Fruit fly (Drosophila melanogaster): ENCODE results near the gene tim.
A peak's percentile ranks its signal among the peaks of the same experiment; 100 is the strongest.

tim gene

dm6 chr2L:3469869-3470268 is 38.0 kb downstream of the tim start, which contains the start of the genes Pif1 and CG31776 (continued):
- TF ChIP-seq amos (GFP tag; IDR thresholded peaks at IDR 0.05; ENCODE audit: partially characterized antibody) (peak; percentile 92; the same call in 1 of the 2 replicates), Hr78 (GFP tag; optimal IDR thresholded peaks at IDR 0.05) (no peak), stwl (tag; optimal IDR thresholded peaks at IDR 0.05) (peak; percentile 76), CG2129 (GFP tag; IDR thresholded peaks at IDR 0.05; ENCODE audit: partially characterized antibody) (peak; percentile 79), row (GFP tag; IDR thresholded peaks at IDR 0.05) (peak; percentile 21; the same call in 1 of the 3 replicates), so (GFP tag; IDR thresholded peaks at IDR 0.05) (0 out of 3 replicates have a peak, but pooled peaks have one; percentile 6), CG34224 (GFP tag; IDR thresholded peaks at IDR 0.05; ENCODE audit: partially characterized antibody) (peak; percentile 95), Sry-δ (GFP tag; optimal IDR thresholded peaks at IDR 0.05) (peak; percentile 79), HmgZ (tag; optimal IDR thresholded peaks at IDR 0.05) (peak; percentile 60), crp (GFP tag; optimal IDR thresholded peaks at IDR 0.05) (peak; percentile 89 to 98), CG7963 (GFP tag; IDR thresholded peaks at IDR 0.05; ENCODE audit: partially characterized antibody) (peak; percentile 66; the same call in 2 of the 3 replicates), Kr (GFP tag; optimal IDR thresholded peaks at IDR 0.05) (no peak), CG17829 (tag; optimal IDR thresholded peaks at IDR 0.05) (peak; percentile 42), CG30431 (GFP tag; optimal IDR thresholded peaks at IDR 0.05) (no peak), inv (GFP tag; IDR thresholded peaks at IDR 0.05; ENCODE audit: partially characterized antibody) (peak; percentile 68), CG17186 (GFP tag; optimal IDR thresholded peaks at IDR 0.05) (peak; percentile 88), z (GFP tag; IDR thresholded peaks at IDR 0.05) (no peak), Opbp (GFP tag; IDR thresholded peaks at IDR 0.05; ENCODE audit: partially characterized antibody) (peak; percentile 91), E2f1 (GFP tag; IDR thresholded peaks at IDR 0.05) (no peak), dm (GFP tag; optimal IDR thresholded peaks at IDR 0.05) (peak; percentile 71), Ets97D (GFP tag; optimal IDR thresholded peaks at IDR 0.05) (peak; percentile 51), unc-4 (GFP tag; IDR thresholded peaks at IDR 0.05; ENCODE audit: partially characterized antibody) (peak; percentile 70), CG17802 (tag; optimal IDR thresholded peaks at IDR 0.05) (peak; percentile 95), CG2116 (GFP tag; optimal IDR thresholded peaks at IDR 0.05) (peak; percentile 93), CG13624 (GFP tag; optimal IDR thresholded peaks at IDR 0.05) (no peak), CG16813 (GFP tag; IDR thresholded peaks at IDR 0.05; ENCODE audit: partially characterized antibody) (peak; percentile 89), CG14860 (GFP tag; IDR thresholded peaks at IDR 0.05; ENCODE audit: partially characterized antibody) (peak; percentile 63; the same call in 2 of the 3 replicates), CG4820 (GFP tag; optimal IDR thresholded peaks at IDR 0.05) (no peak), CG14710 (tag; optimal IDR thresholded peaks at IDR 0.05) (peak; percentile 68), Bgb (GFP tag; IDR thresholded peaks at IDR 0.05; ENCODE audit: partially characterized antibody) (peak; percentile 92), bcd (GFP tag; optimal IDR thresholded peaks at IDR 0.05) (peak; percentile 1), Myb (GFP tag; optimal IDR thresholded peaks at IDR 0.05) (peak; percentile 99), dysf (GFP tag; IDR thresholded peaks at IDR 0.05) (no peak), CG13123 (GFP tag; optimal IDR thresholded peaks at IDR 0.05) (no peak), p53 (GFP tag; optimal IDR thresholded peaks at IDR 0.05) (peak; percentile 9), TFAM (GFP tag; optimal IDR thresholded peaks at IDR 0.05) (no peak), Scr (GFP tag; IDR thresholded peaks at IDR 0.05; ENCODE audit: partially characterized antibody) (peak; percentile 83), CG1602 (GFP tag; optimal IDR thresholded peaks at IDR 0.05) (no peak), MESR4 (GFP tag; optimal IDR thresholded peaks at IDR 0.05) (peak; percentile 44), Hr3 (GFP tag; optimal IDR thresholded peaks at IDR 0.05) (no peak), nmo (GFP tag; optimal IDR thresholded peaks at IDR 0.05) (peak; percentile 29), CG1603 (tag; optimal IDR thresholded peaks at IDR 0.05) (peak; percentile 85), E2f2 (GFP tag; IDR thresholded peaks at IDR 0.05) (peak; percentile 37; the same call in 1 of the 2 replicates), ssp (GFP tag; IDR thresholded peaks at IDR 0.05) (peak; percentile 69), CG8290 (GFP tag; optimal IDR thresholded peaks at IDR 0.05) (peak; percentile 91), CG8290 (tag; optimal IDR thresholded peaks at IDR 0.05) (peak; percentile 24 to 94), Rx (GFP tag; IDR thresholded peaks at IDR 0.05) (no peak), nerfin-2 (GFP tag; IDR thresholded peaks at IDR 0.05; ENCODE audit: partially characterized antibody) (peak; percentile 83), Dll (GFP tag; IDR thresholded peaks at IDR 0.05; ENCODE audit: partially characterized antibody) (peak; percentile 90)
